Fruit fly (Drosophila melanogaster) whole organism, embryonic: ENCODE data around the gene TyrRII.

Source experiments
- Asciz ChIP-seq: fragments of 200-800 bp; sonication (Bioruptor generic); optimal IDR thresholded peaks from 2 replicates; lab custom pipeline; 2017; ENCODE audit warnings: missing biosample characterization, mild to moderate bottlenecking, missing genetic modification characterization, missing genetic modification reagents
- Atf-2 ChIP-seq: fragments of 200-800 bp; sonication (Bioruptor generic); optimal IDR thresholded peaks from 2 replicates; lab custom pipeline; 2016; ENCODE audit warnings: missing biosample characterization, missing genetic modification characterization
- C15 ChIP-seq: fragments of 200-800 bp; sonication (Bioruptor generic); IDR thresholded peaks from 3 replicates; pipeline ENCODE4 v1.3.6; 2022; ENCODE audit warnings: missing biosample characterization, missing genetic modification characterization
- CG10267 ChIP-seq: fragments of 200-800 bp; sonication (Bioruptor generic); optimal IDR thresholded peaks from 2 replicates; lab custom pipeline; 2018; ENCODE audit warnings: missing biosample characterization, mild to moderate bottlenecking, missing genetic modification characterization, moderate library complexity
- CG10462 ChIP-seq: fragments of 200-800 bp; sonication (Bioruptor generic); optimal IDR thresholded peaks from 2 replicates; lab custom pipeline; 2016; ENCODE audit warnings: missing biosample characterization, missing genetic modification characterization
- CG11085 ChIP-seq: fragments of 200-800 bp; sonication (Bioruptor generic); IDR thresholded peaks from 2 replicates; pipeline ENCODE4 v1.3.6; 2022; ENCODE audit warnings: missing biosample characterization, missing genetic modification characterization
- CG1529 ChIP-seq: fragments of 200-800 bp; sonication (Bioruptor generic); optimal IDR thresholded peaks from 3 replicates; lab custom pipeline; 2018; ENCODE audit warnings: missing biosample characterization, missing genetic modification characterization
- CG18262 ChIP-seq: fragments of 200-800 bp; optimal IDR thresholded peaks from 3 replicates; lab custom pipeline; 2019; ENCODE audit warnings: missing biosample characterization, mild to moderate bottlenecking, missing genetic modification characterization, moderate library complexity
- CG18619 ChIP-seq: fragments of 200-800 bp; sonication (Bioruptor generic); optimal IDR thresholded peaks from 3 replicates; lab custom pipeline; 2017; ENCODE audit warnings: missing biosample characterization, mild to moderate bottlenecking, missing genetic modification characterization
- CG2202 ChIP-seq: fragments of 200-800 bp; sonication (Bioruptor generic); optimal IDR thresholded peaks from 2 replicates; lab custom pipeline; 2018; ENCODE audit warnings: missing biosample characterization, mild to moderate bottlenecking, missing genetic modification characterization
- CG31388 ChIP-seq: fragments of 200-800 bp; sonication (Bioruptor generic); optimal IDR thresholded peaks from 2 replicates; lab custom pipeline; 2016; ENCODE audit warnings: missing biosample characterization, missing genetic modification characterization
- CG4854 ChIP-seq: fragments of 200-800 bp; sonication (Bioruptor generic); optimal IDR thresholded peaks from 2 replicates; lab custom pipeline; 2016; ENCODE audit warnings: missing biosample characterization, missing genetic modification characterization, inconsistent platforms
- CG5180 ChIP-seq: fragments of 200-800 bp; sonication (Bioruptor generic); optimal IDR thresholded peaks from 3 replicates; lab custom pipeline; 2017; ENCODE audit warnings: missing biosample characterization, missing genetic modification characterization, mild to moderate bottlenecking, moderate library complexity, missing genetic modification reagents
- CG6689 ChIP-seq: fragments of 200-800 bp; sonication (Bioruptor generic); IDR thresholded peaks from 2 replicates; pipeline ENCODE4 v1.3.6; 2022; ENCODE audit warnings: missing biosample characterization, missing genetic modification characterization
- CG6854 ChIP-seq: fragments of 200-800 bp; sonication (Bioruptor generic); optimal IDR thresholded peaks from 3 replicates; lab custom pipeline; 2017; ENCODE audit warnings: missing biosample characterization, mild to moderate bottlenecking, missing genetic modification characterization
- CG8281 ChIP-seq: fragments of 200-800 bp; sonication (Bioruptor generic); optimal IDR thresholded peaks from 2 replicates; lab custom pipeline; 2018; ENCODE audit warnings: missing biosample characterization, mild to moderate bottlenecking, missing genetic modification characterization, moderate library complexity
- CG8944 ChIP-seq: fragments of 200-800 bp; sonication (Bioruptor generic); optimal IDR thresholded peaks from 3 replicates; lab custom pipeline; 2016; ENCODE audit warnings: missing biosample characterization, missing genetic modification characterization
- Camta ChIP-seq: fragments of 200-800 bp; sonication (Bioruptor generic); optimal IDR thresholded peaks from 2 replicates; lab custom pipeline; 2016; ENCODE audit warnings: missing biosample characterization, missing genetic modification characterization
- Chrac-16 ChIP-seq: fragments of 200-800 bp; sonication (Bioruptor generic); optimal IDR thresholded peaks from 3 replicates; lab custom pipeline; 2016; ENCODE audit warnings: missing biosample characterization, missing genetic modification characterization
- Gug ChIP-seq: fragments of 200-800 bp; sonication (Bioruptor generic); IDR thresholded peaks from 4 replicates; pipeline ENCODE4 v1.3.6; 2022; ENCODE audit warnings: missing biosample characterization, missing genetic modification characterization
- Hr3 ChIP-seq: fragments of 200-800 bp; sonication (Bioruptor generic); optimal IDR thresholded peaks from 3 replicates; lab custom pipeline; 2016; ENCODE audit warnings: missing biosample characterization, missing genetic modification characterization
- Mad ChIP-seq: fragments of 200-800 bp; sonication (Bioruptor generic); optimal IDR thresholded peaks from 2 replicates; lab custom pipeline; 2016; ENCODE audit warnings: missing biosample characterization, missing genetic modification characterization
- Max ChIP-seq: fragments of 200-800 bp; sonication (Bioruptor generic); optimal IDR thresholded peaks from 2 replicates; lab custom pipeline; 2016; ENCODE audit warnings: missing biosample characterization, mild to moderate bottlenecking, missing genetic modification characterization
- Meics ChIP-seq: fragments of 200-800 bp; sonication (Bioruptor generic); optimal IDR thresholded peaks from 2 replicates; lab custom pipeline; 2017; ENCODE audit warnings: missing biosample characterization, mild to moderate bottlenecking, missing genetic modification characterization
- NC2α ChIP-seq: fragments of 200-800 bp; sonication (Bioruptor generic); optimal IDR thresholded peaks from 2 replicates; lab custom pipeline; 2016; ENCODE audit warnings: missing biosample characterization, missing genetic modification characterization
- Tbp ChIP-seq: fragments of >200 bp; optimal IDR thresholded peaks from 2 replicates; lab custom pipeline; 2018; ENCODE audit warnings: missing biosample characterization, missing genetic modification characterization
- caup ChIP-seq: fragments of 200-800 bp; sonication (Bioruptor generic); optimal IDR thresholded peaks from 3 replicates; lab custom pipeline; 2017; ENCODE audit warnings: missing biosample characterization, mild to moderate bottlenecking, missing genetic modification characterization, moderate library complexity; ENCODE audit not compliant: severe bottlenecking
- corto ChIP-seq: fragments of 200-800 bp; sonication (Bioruptor generic); optimal IDR thresholded peaks from 2 replicates; lab custom pipeline; 2016; ENCODE audit warnings: missing biosample characterization, mild to moderate bottlenecking, missing genetic modification characterization, moderate library complexity
- cwo ChIP-seq: fragments of 200-800 bp; sonication (Bioruptor generic); optimal IDR thresholded peaks from 3 replicates; lab custom pipeline; 2017; ENCODE audit warnings: missing biosample characterization, missing genetic modification characterization, mild to moderate bottlenecking, moderate library complexity, missing genetic modification reagents
- en ChIP-seq: fragments of 200-800 bp; sonication (Bioruptor generic); optimal IDR thresholded peaks from 2 replicates; lab custom pipeline; 2016; ENCODE audit warnings: missing biosample characterization, missing genetic modification characterization
- eve ChIP-seq, 2 experiments: fragments of >200 bp; optimal IDR thresholded peaks; 2 replicates each; lab custom pipeline; 2017; ENCODE audit warnings: missing biosample characterization in 2 of 2, missing genetic modification characterization in 2 of 2
- fd3F ChIP-seq: fragments of 200-800 bp; sonication (Bioruptor generic); optimal IDR thresholded peaks from 2 replicates; lab custom pipeline; 2018; ENCODE audit warnings: missing biosample characterization, mild to moderate bottlenecking, missing genetic modification characterization, moderate library complexity
- fru ChIP-seq: fragments of >200 bp; optimal IDR thresholded peaks from 2 replicates; lab custom pipeline; 2017
- ftz-f1 ChIP-seq: fragments of 200-800 bp; sonication (Bioruptor generic); optimal IDR thresholded peaks from 2 replicates; lab custom pipeline; 2016; ENCODE audit warnings: missing biosample characterization, missing genetic modification characterization
- gfzf ChIP-seq: fragments of 200-800 bp; sonication (Bioruptor generic); optimal IDR thresholded peaks from 2 replicates; lab custom pipeline; 2016; ENCODE audit warnings: missing biosample characterization, mild to moderate bottlenecking, missing genetic modification characterization, moderate library complexity
- hbn ChIP-seq: fragments of 200-800 bp; sonication (Bioruptor generic); IDR thresholded peaks from 2 replicates; pipeline ENCODE4 v1.3.6; 2022; ENCODE audit warnings: missing biosample characterization, missing genetic modification characterization; ENCODE audit not compliant: partially characterized antibody
- her ChIP-seq: fragments of 200-800 bp; sonication (Bioruptor generic); optimal IDR thresholded peaks from 2 replicates; lab custom pipeline; 2016; ENCODE audit warnings: missing biosample characterization, missing genetic modification characterization
- insv ChIP-seq, 2 experiments: fragments of 200-800 bp; sonication (Bioruptor generic); optimal IDR thresholded peaks; 3 replicates each; lab custom pipeline; 2016 to 2018; ENCODE audit warnings: missing biosample characterization in 2 of 2, missing genetic modification characterization in 2 of 2
- nerfin-2 ChIP-seq: fragments of 200-800 bp; sonication (Bioruptor generic); IDR thresholded peaks from 2 replicates; pipeline ENCODE4 v1.3.6; 2022; ENCODE audit warnings: missing biosample characterization, missing genetic modification characterization; ENCODE audit not compliant: partially characterized antibody
- pita ChIP-seq: fragments of 200-800 bp; sonication (Bioruptor generic); optimal IDR thresholded peaks from 2 replicates; lab custom pipeline; 2017; ENCODE audit warnings: missing biosample characterization, mild to moderate bottlenecking, missing genetic modification characterization
- sd ChIP-seq: fragments of 200-800 bp; sonication (Bioruptor generic); optimal IDR thresholded peaks from 3 replicates; lab custom pipeline; 2018; ENCODE audit warnings: missing biosample characterization, mild to moderate bottlenecking, missing genetic modification characterization, moderate library complexity
- sisA ChIP-seq: fragments of 200-800 bp; sonication (Bioruptor generic); IDR thresholded peaks from 2 replicates; pipeline ENCODE4 v1.3.6; 2022; ENCODE audit warnings: missing biosample characterization, missing genetic modification characterization
- sob ChIP-seq: fragments of 200-800 bp; sonication (Bioruptor generic); IDR thresholded peaks from 2 replicates; pipeline ENCODE4 v1.3.6; 2022; ENCODE audit warnings: missing biosample characterization, missing genetic modification characterization
- tio ChIP-seq: fragments of 200-800 bp; sonication (Bioruptor generic); optimal IDR thresholded peaks from 2 replicates; lab custom pipeline; 2017; ENCODE audit warnings: missing biosample characterization, missing genetic modification characterization, inconsistent platforms
- tll ChIP-seq, 2 experiments: fragments of 200-800 bp in 1 of 2; fragments of >200 bp in 1 of 2; sonication (Bioruptor generic) in 1 of 2; optimal IDR thresholded peaks; 2 replicates each; lab custom pipeline; 2017 to 2019; ENCODE audit warnings: missing biosample characterization in 2 of 2, missing genetic modification characterization in 2 of 2, mild to moderate bottlenecking in 1 of 2, moderate library complexity in 1 of 2
- unpg ChIP-seq: fragments of 200-800 bp; sonication (Bioruptor generic); optimal IDR thresholded peaks from 3 replicates; lab custom pipeline; 2018; ENCODE audit warnings: missing biosample characterization, mild to moderate bottlenecking, missing genetic modification characterization, moderate library complexity
- vvl ChIP-seq: fragments of 200-800 bp; sonication (Bioruptor generic); IDR thresholded peaks from 2 replicates; pipeline ENCODE4 v1.3.6; 2022; ENCODE audit warnings: missing biosample characterization, missing genetic modification characterization
- wek ChIP-seq: fragments of 200-800 bp; sonication (Bioruptor generic); optimal IDR thresholded peaks from 3 replicates; lab custom pipeline; 2018; ENCODE audit warnings: missing biosample characterization, mild to moderate bottlenecking, missing genetic modification characterization, moderate library complexity
- z ChIP-seq: fragments of 200-800 bp; sonication (Bioruptor generic); IDR thresholded peaks from 3 replicates; pipeline ENCODE4 v1.3.6; 2022; ENCODE audit warnings: missing biosample characterization, missing genetic modification characterization

TyrRII gene

dm6 chr3R:17700488-17701130, 35.8 kb upstream of the TyrRII start (continued):
- no peak for TF ChIP-seq Tbp (GFP tag; lab: Kevin White, UChicago)
- TF ChIP-seq z = peak; percentile 48; the same call in 1 of the 3 replicates
- peak; percentile 92 for TF ChIP-seq CG10462 (GFP tag; lab: Kevin White, UChicago)
- TF ChIP-seq sob (GFP tag; lab: Robert Waterston, UW) = peak; percentile 98
- TF ChIP-seq Hr3 (GFP tag; lab: Kevin White, UChicago) = peak; percentile 99
- TF ChIP-seq fru (lab: Kevin White, UChicago) = no peak
- peak; percentile 45 for TF ChIP-seq her (GFP tag; lab: Kevin White, UChicago)
- TF ChIP-seq CG6689 (GFP tag; lab: Robert Waterston, UW) = peak; percentile 98
- peak; percentile 93 for TF ChIP-seq Max
- TF ChIP-seq CG6854 (GFP tag; lab: Kevin White, UChicago) = peak; percentile 98
- TF ChIP-seq Asciz (GFP tag; lab: Kevin White, UChicago) = peak; percentile 97
- TF ChIP-seq sd (tag; lab: Kevin White, UChicago) = peak; percentile 86
- peak; percentile 95 for TF ChIP-seq C15 (GFP tag; lab: Robert Waterston, UW)
- TF ChIP-seq tll (GFP tag; optimal IDR thresholded peaks at IDR 0.05; lab: Kevin White, UChicago) = peak in 1 of 2 experiments; percentile 52
- TF ChIP-seq corto (GFP tag; lab: Kevin White, UChicago) = peak; percentile 95
- TF ChIP-seq insv (GFP tag; optimal IDR thresholded peaks at IDR 0.05; lab: Kevin White, UChicago) = peak in 1 of 2 experiments; percentile 84
- TF ChIP-seq vvl (GFP tag; lab: Robert Waterston, UW) = peak; percentile 99
- TF ChIP-seq ftz-f1 (GFP tag; lab: Kevin White, UChicago) = peak; percentile 29
- peak; percentile 52 for TF ChIP-seq Atf-2 (GFP tag; lab: Kevin White, UChicago)
- peak; percentile 74 for TF ChIP-seq CG8944 (GFP tag; lab: Kevin White, UChicago)
- TF ChIP-seq CG8281 (tag; lab: Kevin White, UChicago) = peak; percentile 93
- TF ChIP-seq CG10267 (tag; lab: Kevin White, UChicago) = peak; percentile 97
- TF ChIP-seq tio (GFP tag; lab: Kevin White, UChicago) = no peak
- TF ChIP-seq CG5180 (GFP tag; lab: Kevin White, UChicago) = peak; percentile 98
- peak; percentile 90 for TF ChIP-seq Mad (GFP tag; lab: Kevin White, UChicago)
- TF ChIP-seq fd3F (GFP tag; lab: Kevin White, UChicago) = peak; percentile 99
- peak; percentile 99 for TF ChIP-seq CG18262 (tag; lab: Kevin White, UChicago)
- peak; percentile 28 for TF ChIP-seq Camta
- TF ChIP-seq CG18619 (GFP tag; lab: Kevin White, UChicago) = peak; percentile 99
- TF ChIP-seq wek (GFP tag; lab: Kevin White, UChicago) = peak; percentile 74
- peak; percentile 17 for TF ChIP-seq en (GFP tag; lab: Kevin White, UChicago)
- TF ChIP-seq Gug = no peak; the same call in none of the 4 replicates
- peak; percentile 57 for TF ChIP-seq CG4854
- TF ChIP-seq hbn (GFP tag; lab: Robert Waterston, UW) = no peak; the same call in 1 of the 2 replicates
- peak; percentile 96 for TF ChIP-seq CG11085
- peak; percentile 86 for TF ChIP-seq CG31388 (GFP tag; lab: Kevin White, UChicago)
- TF ChIP-seq Chrac-16 (GFP tag; lab: Kevin White, UChicago) = peak; percentile 95
- peak; percentile 99 for TF ChIP-seq Meics (GFP tag; lab: Kevin White, UChicago)
- peak; percentile 97 for TF ChIP-seq CG1529 (GFP tag; lab: Kevin White, UChicago)
- TF ChIP-seq pita (GFP tag; lab: Kevin White, UChicago) = no peak
- peak; percentile 98 for TF ChIP-seq cwo (GFP tag; lab: Kevin White, UChicago)
- peak; percentile 99 for TF ChIP-seq unpg (GFP tag; lab: Kevin White, UChicago)
- TF ChIP-seq NC2α = peak; percentile 26
- TF ChIP-seq sisA = peak; percentile 97
- no peak for TF ChIP-seq eve (GFP tag; optimal IDR thresholded peaks at IDR 0.05; lab: Kevin White, UChicago)
- TF ChIP-seq nerfin-2 (GFP tag; lab: Robert Waterston, UW) = no peak
- TF ChIP-seq caup (GFP tag; lab: Kevin White, UChicago) = peak; percentile 98
- TF ChIP-seq CG2202 = peak; percentile 97
- TF ChIP-seq gfzf = no peak
